Fruit fly (Drosophila melanogaster) whole organism, embryonic: ENCODE results near the gene galectin.

Source experiments
- Awh ChIP-seq: fragments of 200-800 bp; sonication (Bioruptor generic); IDR thresholded peaks from 2 replicates; pipeline ENCODE4, ENCODE4 v1.3.6; 2022; ENCODE audit warnings: missing biosample characterization, missing genetic modification characterization
- B-H2 ChIP-seq: fragments of 200-800 bp; sonication (Bioruptor generic); optimal IDR thresholded peaks from 2 replicates; lab custom pipeline; 2018; ENCODE audit warnings: missing biosample characterization, mild to moderate bottlenecking, missing genetic modification characterization
- CG10979 ChIP-seq: fragments of 200-800 bp; sonication (Bioruptor generic); optimal IDR thresholded peaks from 2 replicates; lab custom pipeline; 2018; ENCODE audit warnings: missing biosample characterization, mild to moderate bottlenecking, missing genetic modification characterization, moderate library complexity
- CG13287 ChIP-seq: fragments of 200-800 bp; sonication (Bioruptor generic); IDR thresholded peaks from 2 replicates; pipeline ENCODE4 v1.3.6; 2022; ENCODE audit warnings: missing biosample characterization, missing genetic modification characterization; ENCODE audit not compliant: partially characterized antibody
- CG13296 ChIP-seq: fragments of 200-800 bp; sonication (Bioruptor generic); optimal IDR thresholded peaks from 3 replicates; lab custom pipeline; 2018; ENCODE audit warnings: missing biosample characterization, mild to moderate bottlenecking, missing genetic modification characterization
- CG14667 ChIP-seq: fragments of 200-800 bp; sonication (Bioruptor generic); IDR thresholded peaks from 2 replicates; pipeline ENCODE4 v1.3.6; 2022; ENCODE audit warnings: missing biosample characterization, missing genetic modification characterization
- CG15073 ChIP-seq: fragments of 200-800 bp; sonication (Bioruptor generic); optimal IDR thresholded peaks from 2 replicates; lab custom pipeline; 2016; ENCODE audit warnings: missing biosample characterization, missing genetic modification characterization
- CG1529 ChIP-seq: fragments of 200-800 bp; sonication (Bioruptor generic); optimal IDR thresholded peaks from 3 replicates; lab custom pipeline; 2018; ENCODE audit warnings: missing biosample characterization, missing genetic modification characterization
- CG1602 ChIP-seq: fragments of 200-800 bp; sonication (Bioruptor generic); optimal IDR thresholded peaks from 3 replicates; lab custom pipeline; 2016; ENCODE audit warnings: missing biosample characterization, missing genetic modification characterization
- CG17359 ChIP-seq: fragments of 200-800 bp; sonication (Bioruptor generic); optimal IDR thresholded peaks from 3 replicates; lab custom pipeline; 2018; ENCODE audit warnings: missing biosample characterization, mild to moderate bottlenecking, missing genetic modification characterization, moderate library complexity
- CG18476 ChIP-seq: fragments of 200-800 bp; sonication (Bioruptor generic); optimal IDR thresholded peaks from 2 replicates; lab custom pipeline; 2016; ENCODE audit warnings: missing biosample characterization, mild to moderate bottlenecking, missing genetic modification characterization
- CG2712 ChIP-seq: fragments of 200-800 bp; optimal IDR thresholded peaks from 3 replicates; lab custom pipeline; 2019; ENCODE audit warnings: missing biosample characterization, mild to moderate bottlenecking, missing genetic modification characterization, moderate library complexity
- CG32532 ChIP-seq: fragments of 200-800 bp; sonication (Bioruptor generic); IDR thresholded peaks from 2 replicates; pipeline ENCODE4 v1.3.6; 2022; ENCODE audit warnings: missing biosample characterization, missing genetic modification characterization
- CG32767 ChIP-seq: fragments of 200-800 bp; sonication (Bioruptor generic); IDR thresholded peaks from 2 replicates; pipeline ENCODE4 v1.3.6; 2022; ENCODE audit warnings: missing biosample characterization, missing genetic modification characterization
- CG34224 ChIP-seq: fragments of 200-800 bp; sonication (Bioruptor generic); IDR thresholded peaks from 3 replicates; pipeline ENCODE4 v1.3.6; 2022; ENCODE audit warnings: missing biosample characterization, missing genetic modification characterization; ENCODE audit not compliant: partially characterized antibody
- CG34376 ChIP-seq: fragments of 200-800 bp; sonication (Bioruptor generic); optimal IDR thresholded peaks from 2 replicates; lab custom pipeline; 2018; ENCODE audit warnings: missing biosample characterization, mild to moderate bottlenecking, missing genetic modification characterization
- CG4282 ChIP-seq: fragments of 200-800 bp; sonication (Bioruptor generic); optimal IDR thresholded peaks from 2 replicates; lab custom pipeline; 2016; ENCODE audit warnings: missing biosample characterization, missing genetic modification characterization
- CG5180 ChIP-seq: fragments of 200-800 bp; sonication (Bioruptor generic); optimal IDR thresholded peaks from 3 replicates; lab custom pipeline; 2017; ENCODE audit warnings: missing biosample characterization, missing genetic modification characterization, mild to moderate bottlenecking, moderate library complexity, missing genetic modification reagents
- CG5953 ChIP-seq: fragments of 200-800 bp; sonication (Bioruptor generic); IDR thresholded peaks from 2 replicates; pipeline ENCODE4 v1.3.6; 2022; ENCODE audit warnings: missing biosample characterization, missing genetic modification characterization
- CG6765 ChIP-seq: fragments of 200-800 bp; sonication (Bioruptor generic); optimal IDR thresholded peaks from 3 replicates; lab custom pipeline; 2017; ENCODE audit warnings: missing biosample characterization, mild to moderate bottlenecking, missing genetic modification characterization
- CG8290 ChIP-seq, 3 experiments: fragments of 200-800 bp; sonication (Bioruptor generic); optimal IDR thresholded peaks; 2 replicates each; lab custom pipeline; 2016 to 2019; ENCODE audit warnings: missing biosample characterization in 3 of 3, missing genetic modification characterization in 3 of 3, mild to moderate bottlenecking in 2 of 3, moderate library complexity in 1 of 3
- CG8388 ChIP-seq: fragments of 200-800 bp; sonication (Bioruptor generic); optimal IDR thresholded peaks from 2 replicates; lab custom pipeline; 2019; ENCODE audit warnings: missing biosample characterization, mild to moderate bottlenecking, missing genetic modification characterization, moderate library complexity
- CkIIα-i1 ChIP-seq: fragments of 200-800 bp; sonication (Bioruptor generic); IDR thresholded peaks from 2 replicates; pipeline ENCODE4 v1.3.6; 2022; ENCODE audit warnings: missing biosample characterization, missing genetic modification characterization
- Dip2 ChIP-seq: fragments of 200-800 bp; sonication (Bioruptor generic); IDR thresholded peaks from 2 replicates; pipeline ENCODE4 v1.3.6; 2022; ENCODE audit warnings: missing biosample characterization, missing genetic modification characterization
- MBD-R2 ChIP-seq: fragments of 200-800 bp; sonication (Bioruptor generic); IDR thresholded peaks from 2 replicates; pipeline ENCODE4 v1.3.6; 2022; ENCODE audit warnings: missing biosample characterization, missing genetic modification characterization
- Rfx ChIP-seq: fragments of 200-800 bp; sonication (Bioruptor generic); IDR thresholded peaks from 2 replicates; pipeline ENCODE4 v1.3.6; 2022; ENCODE audit warnings: missing biosample characterization, missing genetic modification characterization
- Sox102F ChIP-seq: fragments of 200-800 bp; sonication (Bioruptor generic); optimal IDR thresholded peaks from 2 replicates; lab custom pipeline; 2018; ENCODE audit warnings: missing biosample characterization, mild to moderate bottlenecking, missing genetic modification characterization, moderate library complexity
- Ssrp ChIP-seq: fragments of 200-800 bp; sonication (Bioruptor generic); optimal IDR thresholded peaks from 2 replicates; lab custom pipeline; 2018; ENCODE audit warnings: missing biosample characterization, mild to moderate bottlenecking, missing genetic modification characterization, moderate library complexity
- Stat92E ChIP-seq, 3 experiments: fragments of >200 bp in 2 of 3; fragments of 200-800 bp in 1 of 3; sonication (Bioruptor generic) in 1 of 3; optimal IDR thresholded peaks; 2 replicates each; lab custom pipeline; 2017 to 2019; ENCODE audit warnings: missing biosample characterization in 3 of 3, missing genetic modification characterization in 3 of 3, mild to moderate bottlenecking in 1 of 3, moderate library complexity in 1 of 3
- TFAM ChIP-seq: fragments of 200-800 bp; sonication (Bioruptor generic); optimal IDR thresholded peaks from 2 replicates; lab custom pipeline; 2017; ENCODE audit warnings: missing biosample characterization, missing genetic modification characterization, inconsistent platforms
- Taf1 ChIP-seq: fragments of 200-800 bp; sonication (Bioruptor generic); IDR thresholded peaks from 2 replicates; pipeline ENCODE4 v1.3.6; 2022; ENCODE audit warnings: missing biosample characterization, missing genetic modification characterization
- ci ChIP-seq: fragments of 200-800 bp; sonication (Bioruptor generic); IDR thresholded peaks from 3 replicates; pipeline ENCODE4 v1.3.6; 2022; ENCODE audit warnings: missing biosample characterization, missing genetic modification characterization
- cwo ChIP-seq: fragments of 200-800 bp; sonication (Bioruptor generic); optimal IDR thresholded peaks from 3 replicates; lab custom pipeline; 2017; ENCODE audit warnings: missing biosample characterization, missing genetic modification characterization, mild to moderate bottlenecking, moderate library complexity, missing genetic modification reagents
- danr ChIP-seq: fragments of 200-800 bp; sonication (Bioruptor generic); IDR thresholded peaks from 2 replicates; pipeline ENCODE4 v1.3.6; 2022; ENCODE audit warnings: missing biosample characterization, missing genetic modification characterization
- dmrt11E ChIP-seq: fragments of 200-800 bp; sonication (Bioruptor generic); optimal IDR thresholded peaks from 3 replicates; lab custom pipeline; 2018; ENCODE audit warnings: missing biosample characterization, mild to moderate bottlenecking, missing genetic modification characterization, moderate library complexity
- ems ChIP-seq: fragments of 200-800 bp; sonication (Bioruptor generic); optimal IDR thresholded peaks from 3 replicates; lab custom pipeline; 2016; ENCODE audit warnings: missing biosample characterization, missing genetic modification characterization
- fd96Cb ChIP-seq: fragments of 200-800 bp; sonication (Bioruptor generic); optimal IDR thresholded peaks from 2 replicates; lab custom pipeline; 2018; ENCODE audit warnings: missing biosample characterization, mild to moderate bottlenecking, missing genetic modification characterization, moderate library complexity
- gem ChIP-seq: fragments of 200-800 bp; sonication (Bioruptor generic); optimal IDR thresholded peaks from 2 replicates; lab custom pipeline; 2019; ENCODE audit warnings: missing biosample characterization, mild to moderate bottlenecking, missing genetic modification characterization, moderate library complexity
- grau ChIP-seq: fragments of 200-800 bp; optimal IDR thresholded peaks from 3 replicates; lab custom pipeline; 2019; ENCODE audit warnings: missing biosample characterization, mild to moderate bottlenecking, missing genetic modification characterization, moderate library complexity
- gro ChIP-seq: fragments of 200-800 bp; sonication (Bioruptor generic); optimal IDR thresholded peaks from 2 replicates; lab custom pipeline; 2016; ENCODE audit warnings: missing biosample characterization, missing genetic modification characterization
- hbn ChIP-seq: fragments of 200-800 bp; sonication (Bioruptor generic); IDR thresholded peaks from 2 replicates; pipeline ENCODE4 v1.3.6; 2022; ENCODE audit warnings: missing biosample characterization, missing genetic modification characterization; ENCODE audit not compliant: partially characterized antibody
- jing ChIP-seq: fragments of 200-800 bp; sonication (Bioruptor generic); optimal IDR thresholded peaks from 2 replicates; lab custom pipeline; 2018; ENCODE audit warnings: missing biosample characterization, mild to moderate bottlenecking, missing genetic modification characterization
- klu ChIP-seq: fragments of 200-800 bp; sonication (Bioruptor generic); IDR thresholded peaks from 2 replicates; pipeline ENCODE4 v1.3.6; 2022; ENCODE audit warnings: missing biosample characterization, missing genetic modification characterization
- kni ChIP-seq: fragments of 200-800 bp; sonication (Bioruptor generic); optimal IDR thresholded peaks from 3 replicates; lab custom pipeline; 2017; ENCODE audit warnings: mild to moderate bottlenecking, missing biosample characterization, missing genetic modification reagents, missing genetic modification characterization
- lola ChIP-seq, 3 experiments: fragments of >200 bp in 2 of 3; fragments of 200-800 bp in 1 of 3; sonication (Bioruptor generic) in 1 of 3; optimal IDR thresholded peaks; 2 replicates each; lab custom pipeline; 2017 to 2019; ENCODE audit warnings: missing biosample characterization in 3 of 3, missing genetic modification characterization in 3 of 3, mild to moderate bottlenecking in 1 of 3, moderate library complexity in 1 of 3
- mam ChIP-seq: fragments of 200-800 bp; sonication (Bioruptor generic); optimal IDR thresholded peaks from 3 replicates; lab custom pipeline; 2016; ENCODE audit warnings: missing biosample characterization, missing genetic modification characterization
- pum ChIP-seq: fragments of 200-800 bp; sonication (Bioruptor generic); optimal IDR thresholded peaks from 2 replicates; lab custom pipeline; 2016; ENCODE audit warnings: missing biosample characterization, missing genetic modification characterization
- stc ChIP-seq: fragments of 200-800 bp; sonication (Bioruptor generic); IDR thresholded peaks from 2 replicates; pipeline ENCODE4 v1.3.6; 2022; ENCODE audit warnings: missing biosample characterization, missing genetic modification characterization
- twi ChIP-seq: fragments of 200-800 bp; optimal IDR thresholded peaks from 2 replicates; lab custom pipeline; 2019; ENCODE audit warnings: missing biosample characterization, mild to moderate bottlenecking, missing genetic modification characterization, moderate library complexity
- zen2 ChIP-seq: fragments of 200-800 bp; sonication (Bioruptor generic); IDR thresholded peaks from 3 replicates; pipeline ENCODE4 v1.3.6; 2022; ENCODE audit warnings: missing biosample characterization, missing genetic modification characterization; ENCODE audit not compliant: partially characterized antibody

Gene galectin

DNA sequence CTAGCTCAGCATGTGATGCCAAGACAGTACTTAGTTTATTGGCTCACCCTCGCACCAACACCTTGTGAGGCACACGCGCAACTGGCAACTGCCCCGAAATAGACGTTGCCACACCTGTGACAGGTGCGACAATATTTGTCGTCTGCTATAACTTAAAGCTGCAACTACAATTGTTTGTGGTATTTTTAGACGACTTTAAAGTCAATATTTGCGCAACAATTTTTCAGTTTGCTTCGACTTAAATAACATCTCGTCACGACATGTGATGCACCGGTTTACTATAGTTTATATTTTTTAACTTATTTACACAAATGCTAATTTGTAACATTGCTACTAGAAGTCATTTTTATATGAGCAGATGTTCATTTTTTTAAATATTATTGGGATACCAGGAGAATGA is 9.6 kb downstream of the galectin start (continued):
- TF ChIP-seq gro (GFP tag; lab: Kevin White, UChicago) (no peak), CG10979 (tag; lab: Kevin White, UChicago) (no peak), jing (GFP tag; lab: Kevin White, UChicago) (no peak), CG17359 (peak; percentile 40), CG32532 (no peak), CG1602 (no peak), grau (tag; lab: Kevin White, UChicago) (no peak), Ssrp (tag; lab: Kevin White, UChicago) (no peak), kni (GFP tag; lab: Kevin White, UChicago) (peak; percentile 4), CkIIα-i1 (no peak), CG6765 (GFP tag; lab: Kevin White, UChicago) (peak; percentile 78), CG5953 (GFP tag; lab: Robert Waterston, UW) (no peak), CG2712 (no peak), CG8290 (GFP tag; optimal IDR thresholded peaks at IDR 0.05; lab: Kevin White, UChicago) (no peak), CG8290 (tag; optimal IDR thresholded peaks at IDR 0.05; lab: Kevin White, UChicago) (peak in 1 of 2 experiments; percentile 52), CG4282 (GFP tag; lab: Kevin White, UChicago) (no peak), Stat92E (GFP tag; optimal IDR thresholded peaks at IDR 0.05; lab: Kevin White, UChicago) (no peak), CG32767 (GFP tag; lab: Robert Waterston, UW) (no peak), CG8388 (GFP tag; lab: Kevin White, UChicago) (no peak), CG1529 (peak; percentile 55), lola (GFP tag; optimal IDR thresholded peaks at IDR 0.05; lab: Kevin White, UChicago) (peak in 1 of 3 experiments; percentile 1), Rfx (no peak), Dip2 (GFP tag; lab: Robert Waterston, UW) (no peak), dmrt11E (no peak), CG14667 (GFP tag; lab: Robert Waterston, UW) (no peak), CG15073 (GFP tag; lab: Kevin White, UChicago) (no peak), ems (GFP tag; lab: Kevin White, UChicago) (no peak), TFAM (GFP tag; lab: Kevin White, UChicago) (no peak), zen2 (GFP tag; lab: Robert Waterston, UW) (no peak), B-H2 (GFP tag; lab: Kevin White, UChicago) (peak; percentile 4), pum (GFP tag; lab: Kevin White, UChicago) (no peak), CG34224 (no peak), klu (GFP tag; lab: Robert Waterston, UW) (no peak), fd96Cb (no peak), CG18476 (GFP tag; lab: Kevin White, UChicago) (no peak), CG34376 (GFP tag; lab: Kevin White, UChicago) (no peak), danr (GFP tag; lab: Robert Waterston, UW) (no peak), cwo (GFP tag; lab: Kevin White, UChicago) (peak; percentile 29), twi (tag; lab: Kevin White, UChicago) (no peak), hbn (GFP tag; lab: Robert Waterston, UW) (no peak), ci (peak; percentile 58; the same call in 1 of the 3 replicates), CG5180 (GFP tag; lab: Kevin White, UChicago) (peak; percentile 57), Taf1 (GFP tag; lab: Robert Waterston, UW) (no peak), gem (tag; lab: Kevin White, UChicago) (peak; percentile 22), mam (GFP tag; lab: Kevin White, UChicago) (no peak), MBD-R2 (GFP tag; lab: Robert Waterston, UW) (no peak), Sox102F (GFP tag; lab: Kevin White, UChicago) (peak; percentile 28), Awh (GFP tag; lab: Robert Waterston, UW) (no peak), stc (peak; percentile 59), CG13287 (GFP tag; lab: Robert Waterston, UW) (no peak), CG13296 (GFP tag; lab: Kevin White, UChicago) (peak; percentile 72)
